Fruit fly (Drosophila melanogaster) whole organism, pupa: ENCODE data around the gene Cchl.
A peak's percentile ranks its signal among the peaks of the same experiment; 100 is the strongest.

ENCODE experiments used
- CG10348 ChIP-seq: fragments of 200-800 bp; sonication (Bioruptor generic); IDR thresholded peaks from 2 replicates; pipeline ENCODE4 v1.3.6; 2022; ENCODE audit warnings: missing biosample characterization, missing genetic modification characterization
- CG12605 ChIP-seq: fragments of 200-800 bp; sonication (Bioruptor generic); IDR thresholded peaks from 2 replicates; pipeline ENCODE4 v1.3.6; 2022; ENCODE audit warnings: missing biosample characterization, missing genetic modification characterization
- CG13204 ChIP-seq: fragments of 200-800 bp; sonication (Bioruptor generic); optimal IDR thresholded peaks from 2 replicates; lab custom pipeline; 2018; ENCODE audit warnings: missing biosample characterization, mild to moderate bottlenecking, missing genetic modification characterization, moderate library complexity
- CG14655 ChIP-seq: fragments of 200-800 bp; sonication (Bioruptor generic); optimal IDR thresholded peaks from 3 replicates; lab custom pipeline; 2017; ENCODE audit warnings: mild to moderate bottlenecking, missing biosample characterization, missing genetic modification reagents, missing genetic modification characterization
- CG15710 ChIP-seq: fragments of 200-800 bp; sonication (Bioruptor generic); optimal IDR thresholded peaks from 2 replicates; lab custom pipeline; 2018; ENCODE audit warnings: missing biosample characterization, mild to moderate bottlenecking, missing genetic modification characterization, moderate library complexity
- CG17806 ChIP-seq: fragments of 200-800 bp; sonication (Bioruptor generic); optimal IDR thresholded peaks from 2 replicates; lab custom pipeline; 2018; ENCODE audit warnings: missing biosample characterization, mild to moderate bottlenecking, missing genetic modification characterization, moderate library complexity
- CG32121 ChIP-seq: fragments of 200-800 bp; sonication (Bioruptor generic); IDR thresholded peaks from 2 replicates; pipeline ENCODE4 v1.3.6; 2022; ENCODE audit warnings: missing biosample characterization, missing genetic modification characterization
- CG34367 ChIP-seq: fragments of 200-800 bp; sonication (Bioruptor generic); optimal IDR thresholded peaks from 2 replicates; lab custom pipeline; 2018; ENCODE audit warnings: missing biosample characterization, mild to moderate bottlenecking, missing genetic modification characterization
- CG4496 ChIP-seq: fragments of 200-800 bp; sonication (Bioruptor generic); IDR thresholded peaks from 3 replicates; pipeline ENCODE4 v1.3.6; 2022; ENCODE audit warnings: missing biosample characterization, missing genetic modification characterization
- CG8159 ChIP-seq: fragments of 200-800 bp; sonication (Bioruptor generic); optimal IDR thresholded peaks from 3 replicates; lab custom pipeline; 2018; ENCODE audit warnings: missing biosample characterization, mild to moderate bottlenecking, missing genetic modification characterization, moderate library complexity
- CG8301 ChIP-seq: fragments of 200-800 bp; sonication (Bioruptor generic); optimal IDR thresholded peaks from 2 replicates; lab custom pipeline; 2018; ENCODE audit warnings: missing biosample characterization, mild to moderate bottlenecking, missing genetic modification characterization
- CG9948 ChIP-seq: fragments of 200-800 bp; sonication (Bioruptor generic); optimal IDR thresholded peaks from 2 replicates; lab custom pipeline; 2018; ENCODE audit warnings: missing biosample characterization, mild to moderate bottlenecking, missing genetic modification characterization, moderate library complexity
- D1 ChIP-seq: fragments of 200-800 bp; sonication (Bioruptor generic); optimal IDR thresholded peaks from 2 replicates; lab custom pipeline; 2018; ENCODE audit warnings: missing biosample characterization, mild to moderate bottlenecking, missing genetic modification characterization, moderate library complexity
- EcR ChIP-seq: fragments of 200-800 bp; sonication (Bioruptor generic); optimal IDR thresholded peaks from 3 replicates; lab custom pipeline; 2019; ENCODE audit warnings: missing biosample characterization, missing genetic modification characterization, mild to moderate bottlenecking, moderate library complexity, missing genetic modification reagents
- Ets98B ChIP-seq: fragments of 200-800 bp; sonication (Bioruptor generic); IDR thresholded peaks from 2 replicates; pipeline ENCODE4 v1.3.6; 2022; ENCODE audit warnings: missing biosample characterization, missing genetic modification characterization
- Pif1A ChIP-seq: fragments of 200-800 bp; sonication (Bioruptor generic); optimal IDR thresholded peaks from 3 replicates; lab custom pipeline; 2016; ENCODE audit warnings: missing biosample characterization, missing genetic modification characterization
- Pif1B ChIP-seq: fragments of 200-800 bp; sonication (Bioruptor generic); optimal IDR thresholded peaks from 3 replicates; lab custom pipeline; 2016; ENCODE audit warnings: missing biosample characterization, missing genetic modification characterization
- Snoo ChIP-seq: fragments of 200-800 bp; sonication (Bioruptor generic); optimal IDR thresholded peaks from 3 replicates; lab custom pipeline; 2017; ENCODE audit warnings: missing biosample characterization, mild to moderate bottlenecking, missing genetic modification characterization, inconsistent platforms
- fd96Ca ChIP-seq: fragments of 200-800 bp; sonication (Bioruptor generic); IDR thresholded peaks from 3 replicates; pipeline ENCODE4 v1.3.6; 2022; ENCODE audit warnings: missing biosample characterization, missing genetic modification characterization
- gl ChIP-seq: fragments of 200-800 bp; sonication (Bioruptor generic); optimal IDR thresholded peaks from 2 replicates; lab custom pipeline; 2018; ENCODE audit warnings: missing biosample characterization, mild to moderate bottlenecking, missing genetic modification characterization
- rn ChIP-seq: fragments of 200-800 bp; sonication (Bioruptor generic); IDR thresholded peaks from 2 replicates; pipeline ENCODE4 v1.3.6; 2022; ENCODE audit warnings: missing biosample characterization, missing genetic modification characterization

Gene Cchl

DNA sequence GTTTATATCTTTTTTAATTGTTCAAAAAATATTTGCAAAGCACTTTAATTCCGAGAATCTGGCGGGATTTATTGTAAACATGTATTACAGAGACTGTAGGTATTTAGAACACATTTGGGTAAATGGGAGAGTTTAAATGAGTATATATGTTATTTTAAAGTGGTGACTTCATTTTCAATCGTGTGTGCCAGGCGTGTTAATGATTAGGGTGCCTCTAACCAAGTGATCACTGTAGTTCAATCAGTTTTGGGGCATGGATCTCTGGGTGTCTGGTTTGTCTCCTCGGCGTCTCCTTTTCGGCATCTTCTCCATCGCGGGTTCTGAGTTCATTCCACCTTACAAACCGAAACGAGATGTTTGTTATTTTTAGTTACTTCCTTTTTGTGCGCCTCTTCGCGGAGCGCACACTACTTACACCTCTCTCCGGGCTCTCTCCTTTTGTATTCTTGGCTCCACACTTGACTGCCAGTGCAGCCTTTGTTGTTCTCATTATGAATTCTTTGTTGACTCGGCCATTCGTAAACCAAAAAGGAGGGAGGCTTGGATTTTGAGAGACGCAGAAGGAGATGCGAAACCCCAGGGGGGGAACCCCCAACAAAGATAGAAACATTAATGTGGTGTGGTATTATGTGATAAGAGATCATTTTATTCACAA, 16.6 kb upstream of the Cchl start:
- TF ChIP-seq rn (no peak), Pif1A (GFP tag; lab: Kevin White, UChicago) (no peak), CG8159 (no peak), EcR (GFP tag; lab: Kevin White, UChicago) (peak; percentile 97), CG8301 (no peak), D1 (tag; lab: Kevin White, UChicago) (peak; percentile 19), CG13204 (GFP tag; lab: Kevin White, UChicago) (peak; percentile 7), Snoo (tag; lab: Kevin White, UChicago) (no peak), Pif1B (GFP tag; lab: Kevin White, UChicago) (no peak), Ets98B (GFP tag; lab: Robert Waterston, UW) (no peak), fd96Ca (GFP tag; lab: Robert Waterston, UW) (0 out of 3 replicates have a peak, but pooled peaks have one; percentile 7)

dm6 chr3R:22042982-22043381, 15.7 kb upstream of the Cchl start:
- TF ChIP-seq CG12605 (GFP tag; lab: Robert Waterston, UW) (0 out of 2 replicates have a peak, but pooled peaks have one; percentile 20), CG17806 (tag; lab: Kevin White, UChicago) (no peak)

- no peak for TF ChIP-seq CG8159
- no peak for TF ChIP-seq CG13204 (GFP tag; lab: Kevin White, UChicago)
- TF ChIP-seq rn, result no peak
- TF ChIP-seq Ets98B (GFP tag; lab: Robert Waterston, UW), result no peak
- no peak for TF ChIP-seq CG14655 (GFP tag; lab: Kevin White, UChicago)
- peak; percentile 35 for TF ChIP-seq EcR (GFP tag; lab: Kevin White, UChicago)
- no peak for TF ChIP-seq CG8301
Observed at dm6 chr3R:22042283-22042875, 15.1 kb upstream of the Cchl start.

DNA sequence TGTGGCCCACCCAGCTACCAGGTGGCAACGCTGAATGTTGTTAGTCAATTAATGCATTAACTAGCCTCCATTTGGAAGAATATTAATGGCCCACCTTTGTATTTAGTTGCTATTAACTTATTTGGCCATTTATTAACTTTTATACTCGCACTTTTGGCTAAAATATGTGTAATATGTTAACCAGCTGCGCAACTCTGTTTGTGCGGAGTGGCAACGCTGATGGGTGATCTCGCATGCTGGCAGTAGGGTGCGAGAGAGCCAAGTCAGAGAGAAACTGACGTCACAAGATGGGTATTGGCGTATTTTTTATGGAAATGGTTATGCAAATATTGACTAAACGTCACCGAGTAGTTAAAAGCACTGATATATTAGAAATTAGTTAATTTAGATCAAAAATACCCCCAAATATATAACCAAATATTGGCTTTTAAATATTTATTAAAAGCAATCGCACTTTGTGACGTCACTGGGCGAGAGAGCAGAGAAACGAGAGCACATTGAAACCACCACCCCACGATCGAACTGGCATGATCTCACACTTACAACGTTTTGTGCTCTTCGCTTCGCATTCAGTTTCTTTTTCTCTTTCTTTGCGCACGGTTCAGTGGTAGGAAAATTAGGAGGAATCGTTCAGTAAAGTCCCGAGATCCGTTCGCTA, 14.5 kb upstream of the Cchl start, which contains the start of gene how:
Gene how (plus strand): TSS at position 567 of the 658 bp plus-strand sequence.
- TF ChIP-seq CG9948 (tag; lab: Kevin White, UChicago) (no peak), Snoo (tag; lab: Kevin White, UChicago) (peak; percentile 16), fd96Ca (GFP tag; lab: Robert Waterston, UW) (peak; percentile 5; the same call in 1 of the 3 replicates), Pif1A (GFP tag; lab: Kevin White, UChicago) (peak; percentile 33), CG8159 (no peak), CG15710 (peak; percentile 13), Pif1B (GFP tag; lab: Kevin White, UChicago) (peak; percentile 40)

DNA sequence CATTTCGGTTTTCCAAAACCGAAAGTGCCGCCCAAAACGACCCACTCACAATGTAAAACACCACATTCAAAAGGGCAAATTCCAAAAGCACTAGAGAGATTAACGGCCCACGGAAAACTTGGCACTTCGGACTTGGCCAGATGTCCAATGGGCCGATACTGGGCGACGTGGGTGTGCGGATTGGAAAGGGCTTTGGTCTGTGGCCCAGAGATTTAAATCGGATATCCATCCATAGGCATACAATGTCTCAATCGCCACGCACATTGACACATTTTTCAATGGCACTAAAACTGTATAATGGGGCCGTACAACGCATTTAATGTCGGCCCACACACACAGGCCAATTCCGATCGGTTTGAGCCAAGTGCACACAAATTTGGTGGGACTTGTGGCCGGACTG, 13.1 kb upstream of the Cchl start:
- no peak for TF ChIP-seq fd96Ca (GFP tag; lab: Robert Waterston, UW)
- TF ChIP-seq D1 (tag; lab: Kevin White, UChicago), result no peak
- TF ChIP-seq gl (tag; lab: Kevin White, UChicago), result no peak
- TF ChIP-seq Pif1B (GFP tag; lab: Kevin White, UChicago), result no peak
- no peak for TF ChIP-seq CG34367 (tag; lab: Kevin White, UChicago)
- TF ChIP-seq Ets98B (GFP tag; lab: Robert Waterston, UW), result no peak
- no peak for TF ChIP-seq Snoo (tag; lab: Kevin White, UChicago)
- TF ChIP-seq CG13204 (GFP tag; lab: Kevin White, UChicago), result no peak
- no peak for TF ChIP-seq CG4496 (GFP tag; lab: Robert Waterston, UW)
- TF ChIP-seq CG9948 (tag; lab: Kevin White, UChicago), result no peak
- TF ChIP-seq CG12605 (GFP tag; lab: Robert Waterston, UW), result no peak
- no peak for TF ChIP-seq rn
- no peak for TF ChIP-seq CG10348 (GFP tag; lab: Robert Waterston, UW)
- no peak for TF ChIP-seq CG8301
- no peak for TF ChIP-seq EcR (GFP tag; lab: Kevin White, UChicago)

DNA sequence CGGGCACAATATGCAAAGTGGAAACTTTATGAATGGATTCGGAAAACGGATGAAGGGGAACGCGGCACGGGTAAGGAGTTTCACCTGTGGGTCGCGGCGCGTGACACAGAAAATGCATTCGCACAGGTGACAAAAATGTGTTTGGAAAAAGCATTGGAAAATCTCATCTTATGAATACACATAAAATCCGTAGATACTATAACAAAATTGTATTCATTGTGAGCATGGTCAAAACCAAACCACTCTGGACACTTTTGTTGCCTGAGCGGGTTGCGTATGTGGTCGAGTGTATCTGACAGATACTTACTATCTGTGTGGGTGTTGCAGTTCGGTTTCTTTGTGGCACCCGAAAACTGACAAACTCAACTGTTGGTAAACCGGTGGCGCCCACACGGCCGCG, 12.2 kb upstream of the Cchl start:
- TF ChIP-seq EcR (GFP tag; lab: Kevin White, UChicago) (no peak), CG8301 (no peak), CG13204 (GFP tag; lab: Kevin White, UChicago) (no peak), CG12605 (GFP tag; lab: Robert Waterston, UW) (peak; percentile 85), CG9948 (tag; lab: Kevin White, UChicago) (peak; percentile 31), rn (peak; percentile 66), Snoo (tag; lab: Kevin White, UChicago) (peak; percentile 57), Pif1A (GFP tag; lab: Kevin White, UChicago) (no peak), Ets98B (GFP tag; lab: Robert Waterston, UW) (peak; percentile 90), fd96Ca (GFP tag; lab: Robert Waterston, UW) (peak; percentile 89), Pif1B (GFP tag; lab: Kevin White, UChicago) (no peak), CG4496 (GFP tag; lab: Robert Waterston, UW) (peak; percentile 92), CG15710 (peak; percentile 49), CG17806 (tag; lab: Kevin White, UChicago) (peak; percentile 37), D1 (tag; lab: Kevin White, UChicago) (no peak), CG14655 (GFP tag; lab: Kevin White, UChicago) (no peak), gl (tag; lab: Kevin White, UChicago) (no peak), CG32121 (peak; percentile 90), CG10348 (GFP tag; lab: Robert Waterston, UW) (no peak), CG8159 (no peak)
